Fruit fly (Drosophila melanogaster): Measurements from ENCODE around the gene sordd1.
A peak's percentile ranks its signal among the peaks of the same experiment; 100 is the strongest.

The sordd1 gene

DNA sequence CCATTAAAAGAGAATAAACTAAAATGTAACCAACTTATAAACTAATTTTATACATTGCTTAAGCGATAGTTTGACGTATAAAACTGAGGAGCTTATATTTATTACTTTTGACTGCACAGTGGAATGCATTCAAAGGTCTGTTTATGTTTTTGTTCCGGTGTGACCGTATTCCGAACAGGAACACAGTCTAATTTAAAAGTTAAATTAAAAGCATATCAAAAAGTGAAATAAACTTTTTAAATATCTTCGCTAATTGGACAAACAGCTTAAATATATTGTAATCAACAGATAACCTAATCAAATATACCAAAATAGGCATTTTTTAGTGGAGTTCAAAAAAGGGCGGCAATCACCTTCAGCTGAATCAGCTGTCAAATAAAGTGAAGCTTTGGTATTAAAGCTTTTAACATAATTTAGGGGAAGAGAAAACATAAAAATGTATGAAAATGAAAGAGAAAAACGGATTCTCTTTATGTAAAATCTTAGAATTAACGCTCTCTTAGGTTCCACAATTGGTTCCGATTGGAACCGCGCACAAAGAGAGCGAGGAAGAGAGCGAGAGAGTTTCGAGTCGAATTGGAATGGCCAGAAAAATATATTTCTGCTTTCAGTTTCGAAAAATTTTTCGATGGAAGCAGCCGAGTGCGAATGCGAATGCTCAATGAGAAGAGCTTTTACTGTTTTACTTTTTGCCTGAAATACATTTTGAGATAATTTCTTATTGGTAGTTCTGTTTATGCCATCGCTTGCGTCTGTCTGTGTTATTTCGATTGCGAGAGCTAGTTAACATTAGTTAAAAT is 8.1 kb upstream of the sordd1 start, which contains the start of the genes PGRP-LE and sd (continued):
- no peak for TF ChIP-seq hkb (optimal IDR thresholded peaks at IDR 0.05)
- TF ChIP-seq hkb (GFP tag; IDR thresholded peaks at IDR 0.05), result no peak
- TF ChIP-seq Med (GFP tag), result peak; percentile 69
- TF ChIP-seq z (GFP tag; IDR thresholded peaks at IDR 0.05), result peak; percentile 77
- no peak for TF ChIP-seq CG32767 (GFP tag; IDR thresholded peaks at IDR 0.05)
- TF ChIP-seq sima (GFP tag; optimal IDR thresholded peaks at IDR 0.05), result no peak
- no peak for TF ChIP-seq H2.0 (GFP tag; IDR thresholded peaks at IDR 0.05)
- no peak for TF ChIP-seq CG14441 (GFP tag; IDR thresholded peaks at IDR 0.05)
- TF ChIP-seq pros (GFP tag; optimal IDR thresholded peaks at IDR 0.05), result no peak
- TF ChIP-seq Fer2 (tag; optimal IDR thresholded peaks at IDR 0.05), result no peak
- TF ChIP-seq lilli (GFP tag; optimal IDR thresholded peaks at IDR 0.05), result peak; percentile 2
- no peak for TF ChIP-seq cad (GFP tag; optimal IDR thresholded peaks at IDR 0.05)
- peak; percentile 23; the same call in 1 of the 3 replicates for TF ChIP-seq ci (GFP tag; IDR thresholded peaks at IDR 0.05)
- no peak for TF ChIP-seq Stat92E (GFP tag; optimal IDR thresholded peaks at IDR 0.05)
- TF ChIP-seq CkIIα-i1 (GFP tag; IDR thresholded peaks at IDR 0.05), result no peak
- no peak for TF ChIP-seq vvl (GFP tag; IDR thresholded peaks at IDR 0.05)
- TF ChIP-seq row (GFP tag; IDR thresholded peaks at IDR 0.05), result peak; percentile 32; the same call in 2 of the 3 replicates
- TF ChIP-seq Nf-YA (GFP tag; IDR thresholded peaks at IDR 0.05), result no peak
- TF ChIP-seq kah (GFP tag; optimal IDR thresholded peaks at IDR 0.05), result no peak
- peak; percentile 34 for TF ChIP-seq BEAF-32 (GFP tag; optimal IDR thresholded peaks at IDR 0.05)
- no peak for TF ChIP-seq shn (GFP tag; optimal IDR thresholded peaks at IDR 0.05)
- peak; percentile 2 for TF ChIP-seq BtbVII (GFP tag; optimal IDR thresholded peaks at IDR 0.05)
- no peak for TF ChIP-seq mld (GFP tag; IDR thresholded peaks at IDR 0.05; ENCODE audit: partially characterized antibody)
- TF ChIP-seq hth (optimal IDR thresholded peaks at IDR 0.05), result no peak
- TF ChIP-seq Oli (tag; optimal IDR thresholded peaks at IDR 0.05), result no peak
- no peak for TF ChIP-seq ttk (GFP tag; IDR thresholded peaks at IDR 0.05)
- peak; percentile 48 for TF ChIP-seq sd (tag; optimal IDR thresholded peaks at IDR 0.05)
- TF ChIP-seq CG34224 (GFP tag; IDR thresholded peaks at IDR 0.05; ENCODE audit: partially characterized antibody), result peak; percentile 54; the same call in 2 of the 3 replicates
- peak; percentile 8 for TF ChIP-seq CG10147 (GFP tag; optimal IDR thresholded peaks at IDR 0.05)
- peak; percentile 93 to 98 for TF ChIP-seq Trl (optimal IDR thresholded peaks at IDR 0.05)
- TF ChIP-seq Trl (GFP tag; optimal IDR thresholded peaks at IDR 0.05), result no peak
- TF ChIP-seq CG10366 (GFP tag; IDR thresholded peaks at IDR 0.05), result no peak
- peak; percentile 16 for TF ChIP-seq CG2120 (GFP tag; optimal IDR thresholded peaks at IDR 0.05)
- TF ChIP-seq TFAM (GFP tag; optimal IDR thresholded peaks at IDR 0.05), result no peak
- no peak for TF ChIP-seq Antp (GFP tag; optimal IDR thresholded peaks at IDR 0.05)
- no peak for TF ChIP-seq Max (GFP tag; optimal IDR thresholded peaks at IDR 0.05)
- TF ChIP-seq h (optimal IDR thresholded peaks at IDR 0.05), result no peak
- TF ChIP-seq CG1024 (GFP tag; IDR thresholded peaks at IDR 0.05), result no peak
- no peak for TF ChIP-seq ftz-f1 (GFP tag; optimal IDR thresholded peaks at IDR 0.05)
- TF ChIP-seq Deaf1 (tag; optimal IDR thresholded peaks at IDR 0.05), result peak; percentile 64
- TF ChIP-seq Ets65A (GFP tag), result no peak
- peak; percentile 2 for TF ChIP-seq Ets97D (GFP tag; optimal IDR thresholded peaks at IDR 0.05)
- TF ChIP-seq vfl (GFP tag; optimal IDR thresholded peaks at IDR 0.05), result no peak
- no peak for TF ChIP-seq lov (optimal IDR thresholded peaks at IDR 0.05)
- TF ChIP-seq lov (GFP tag; IDR thresholded peaks at IDR 0.05), result no peak
- TF ChIP-seq sens (GFP tag), result peak; percentile 78
- TF ChIP-seq Meics (GFP tag; optimal IDR thresholded peaks at IDR 0.05), result no peak
- no peak for TF ChIP-seq CG31388 (GFP tag; optimal IDR thresholded peaks at IDR 0.05)
- TF ChIP-seq pzg (GFP tag; optimal IDR thresholded peaks at IDR 0.05), result peak; percentile 16
- TF ChIP-seq pho (GFP tag; optimal IDR thresholded peaks at IDR 0.05), result no peak
- TF ChIP-seq CG31441 (GFP tag; IDR thresholded peaks at IDR 0.05), result no peak
- no peak for TF ChIP-seq jing (GFP tag; optimal IDR thresholded peaks at IDR 0.05)
